Worm (Caenorhabditis elegans): ENCODE results near the gene dnj-9.

ce11 chrII:4884403-4884802 is 32.5 kb downstream of the dnj-9 start:
- TF ChIP-seq ama-1 (optimal IDR thresholded peaks at IDR 0.05) (no peak), lin-13 (GFP tag; optimal IDR thresholded peaks at IDR 0.05) (no peak), ceh-82 (tag; optimal IDR thresholded peaks at IDR 0.05) (no peak), nhr-237 (tag; optimal IDR thresholded peaks at IDR 0.05) (no peak), snpc-4 (tag; optimal IDR thresholded peaks at IDR 0.05) (no peak), blmp-1 (tag; optimal IDR thresholded peaks at IDR 0.05) (no peak), ztf-11 (tag; optimal IDR thresholded peaks at IDR 0.05) (no peak), zag-1 (tag; optimal IDR thresholded peaks at IDR 0.05) (no peak), elt-3 (tag; optimal IDR thresholded peaks at IDR 0.05) (no peak), fkh-8 (tag; optimal IDR thresholded peaks at IDR 0.05) (no peak), jun-1 (tag; optimal IDR thresholded peaks at IDR 0.05) (no peak), Y116A8C.19 (tag; optimal IDR thresholded peaks at IDR 0.05; ENCODE audit: borderline replicate concordance) (no peak)

Measured in whole organism, L1 larva.